Worm (Caenorhabditis elegans) whole organism, early embryonic: Measurements from ENCODE around the gene lpr-3.

ENCODE experiments used
- B0310.2 ChIP-seq: sonication (generic microtip); optimal IDR thresholded peaks from 2 replicates; lab custom pipeline; 2016; ENCODE audit warnings: mild to moderate bottlenecking, missing genetic modification characterization, missing compliant biosample characterization
- F13C5.2 ChIP-seq: sonication (generic microtip); optimal IDR thresholded peaks from 2 replicates; lab custom pipeline; 2017; ENCODE audit warnings: mild to moderate bottlenecking, missing genetic modification characterization, inconsistent platforms, missing compliant biosample characterization
- aly-1 ChIP-seq: sonication (generic microtip); optimal IDR thresholded peaks from 2 replicates; lab custom pipeline; 2016; ENCODE audit warnings: missing genetic modification characterization, missing compliant biosample characterization
- ama-1 ChIP-seq: fragments of 150-350 bp; optimal IDR thresholded peaks from 2 replicates; lab custom pipeline; 2014
- ceh-13 ChIP-seq: fragments of 200-800 bp; sonication (Bioruptor generic); optimal IDR thresholded peaks from 2 replicates; lab custom pipeline; 2018; ENCODE audit warnings: mild to moderate bottlenecking, missing genetic modification characterization, missing compliant biosample characterization
- ceh-36 ChIP-seq: sonication (generic microtip); optimal IDR thresholded peaks from 2 replicates; lab custom pipeline; 2016; ENCODE audit warnings: missing genetic modification characterization, inconsistent platforms, missing compliant biosample characterization
- ets-7 ChIP-seq: sonication (generic microtip); optimal IDR thresholded peaks from 2 replicates; lab custom pipeline; 2016; ENCODE audit warnings: missing genotype, missing genetic modification characterization, missing compliant biosample characterization
- flt-1 ChIP-seq: fragments of 200-800 bp; sonication (Bioruptor generic); IDR thresholded peaks from 2 replicates; pipeline ENCODE4 v1.3.6; 2022; ENCODE audit warnings: missing genetic modification characterization, missing compliant biosample characterization
- hmbx-1 ChIP-seq: sonication (generic microtip); optimal IDR thresholded peaks from 2 replicates; lab custom pipeline; 2016; ENCODE audit warnings: mild to moderate bottlenecking, missing genetic modification characterization, missing compliant biosample characterization
- hmg-4 ChIP-seq: fragments of 200-800 bp; sonication (Bioruptor generic); optimal IDR thresholded peaks from 2 replicates; lab custom pipeline; 2018; ENCODE audit warnings: mild to moderate bottlenecking, missing genetic modification characterization, missing compliant biosample characterization
- hnd-1 ChIP-seq: sonication (generic microtip); optimal IDR thresholded peaks from 2 replicates; lab custom pipeline; 2016; ENCODE audit warnings: missing genetic modification characterization, missing compliant biosample characterization
- pes-1 ChIP-seq: fragments of 200-800 bp; sonication (Bioruptor generic); IDR thresholded peaks from 2 replicates; pipeline ENCODE4 v1.3.6; 2022; ENCODE audit warnings: missing genetic modification reagents, missing genetic modification characterization, missing compliant biosample characterization
- scrt-1 ChIP-seq: fragments of 200-800 bp; sonication (Bioruptor generic); IDR thresholded peaks from 2 replicates; pipeline ENCODE4 v1.3.6; 2022; ENCODE audit warnings: missing genetic modification characterization, missing compliant biosample characterization
- sea-1 ChIP-seq: fragments of 200-800 bp; sonication (Bioruptor generic); conservative IDR thresholded peaks from 2 replicates; pipeline ENCODE4 v1.3.6; 2022; ENCODE audit warnings: missing genetic modification characterization, missing compliant biosample characterization
- tbx-11 ChIP-seq: fragments of 200-800 bp; sonication (Bioruptor generic); IDR thresholded peaks from 2 replicates; pipeline ENCODE4 v1.3.6; 2022; ENCODE audit warnings: missing genetic modification characterization, missing compliant biosample characterization
- tbx-37 ChIP-seq: fragments of 200-800 bp; sonication (Bioruptor generic); conservative IDR thresholded peaks from 2 replicates; pipeline ENCODE4 v1.3.6; 2022; ENCODE audit warnings: missing genetic modification reagents, missing genetic modification characterization, missing compliant biosample characterization
- tra-4 ChIP-seq: sonication (generic microtip); optimal IDR thresholded peaks from 2 replicates; lab custom pipeline; 2017; ENCODE audit warnings: missing genetic modification characterization, missing compliant biosample characterization

The lpr-3 gene

ce11 chrX:11073358-11073757, 16.2 kb downstream of the lpr-3 start, which contains the start of gene W04G3.5:
Gene W04G3.5, plus strand, starts transcription at chrX:11073658.
- TF ChIP-seq hmbx-1 = no peak
- TF ChIP-seq F13C5.2 (tag; lab: Kevin White, UChicago) = no peak
- TF ChIP-seq hmg-4 = no peak
- no peak for TF ChIP-seq sea-1 (GFP tag; lab: Robert Waterston, UW)
- no peak for TF ChIP-seq tbx-11 (GFP tag; lab: Robert Waterston, UW)
- no peak for TF ChIP-seq aly-1 (tag; lab: Kevin White, UChicago)
- no peak for TF ChIP-seq B0310.2 (tag; lab: Kevin White, UChicago)
- TF ChIP-seq hnd-1 = no peak
- TF ChIP-seq ceh-13 (GFP tag; lab: Kevin White, UChicago) = no peak
- TF ChIP-seq tbx-37 (GFP tag; lab: Robert Waterston, UW) = no peak
- TF ChIP-seq flt-1 (GFP tag; lab: Robert Waterston, UW) = no peak
- TF ChIP-seq ets-7 (tag; lab: Kevin White, UChicago) = no peak
- TF ChIP-seq ama-1 (lab: Kevin White, UChicago) = no peak
- TF ChIP-seq scrt-1 (GFP tag; lab: Robert Waterston, UW) = no peak
- no peak for TF ChIP-seq ceh-36 (tag; lab: Kevin White, UChicago)
- TF ChIP-seq tra-4 (tag; lab: Kevin White, UChicago) = no peak
- TF ChIP-seq pes-1 (GFP tag; lab: Robert Waterston, UW) = no peak

- TF ChIP-seq scrt-1 (GFP tag; lab: Robert Waterston, UW) (no peak), hnd-1 (no peak), F13C5.2 (tag; lab: Kevin White, UChicago) (no peak), tra-4 (tag; lab: Kevin White, UChicago) (no peak), tbx-37 (GFP tag; lab: Robert Waterston, UW) (no peak), ama-1 (lab: Kevin White, UChicago) (no peak), ceh-36 (tag; lab: Kevin White, UChicago) (no peak), ceh-13 (GFP tag; lab: Kevin White, UChicago) (no peak), hmbx-1 (no peak), pes-1 (GFP tag; lab: Robert Waterston, UW) (no peak), tbx-11 (GFP tag; lab: Robert Waterston, UW) (no peak), flt-1 (GFP tag; lab: Robert Waterston, UW) (no peak)
These were observed 19.3 kb downstream of the lpr-3 start, which contains the start of gene W04G3.12 for ce11 chrX:11076491-11076890. Gene W04G3.12, minus strand, starts transcription at chrX:11076801.

- TF ChIP-seq tra-4 (tag; lab: Kevin White, UChicago) (no peak), hmbx-1 (no peak), flt-1 (GFP tag; lab: Robert Waterston, UW) (no peak)
These were observed 20.9 kb downstream of the lpr-3 start, which contains the start of gene W04G3.10 for ce11 chrX:11078150-11078549. Gene W04G3.10, minus strand, starts transcription at chrX:11078250.

DNA sequence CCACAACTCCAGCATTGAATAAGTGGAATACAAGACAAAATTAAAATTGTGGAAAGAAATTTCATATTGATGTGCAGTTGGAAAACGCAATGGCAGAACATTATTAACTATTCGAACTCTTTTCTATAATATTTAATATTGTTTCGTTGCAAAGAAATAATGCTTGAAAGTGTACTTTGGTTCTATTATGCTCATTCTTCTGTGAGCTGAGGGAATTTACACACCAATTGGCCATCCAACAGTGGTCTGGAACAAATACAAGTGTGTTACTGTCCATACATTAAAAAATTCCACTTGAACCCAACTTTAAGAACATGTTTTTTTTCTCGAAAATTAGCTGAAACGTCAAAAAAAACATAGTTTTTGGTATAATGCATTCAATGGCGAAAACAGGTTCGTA, 22.5 kb downstream of the lpr-3 start, which contains the start of gene W04G3.13:
Gene W04G3.13, minus strand, starts transcription at position 101 of the 400 bp plus-strand sequence.
- no peak for TF ChIP-seq hnd-1
- TF ChIP-seq tra-4 (tag; lab: Kevin White, UChicago) = no peak
- no peak for TF ChIP-seq flt-1 (GFP tag; lab: Robert Waterston, UW)
- TF ChIP-seq scrt-1 (GFP tag; lab: Robert Waterston, UW) = no peak
- TF ChIP-seq tbx-37 (GFP tag; lab: Robert Waterston, UW) = no peak
- TF ChIP-seq ama-1 (lab: Kevin White, UChicago) = no peak
- TF ChIP-seq pes-1 (GFP tag; lab: Robert Waterston, UW) = no peak
- TF ChIP-seq ceh-36 (tag; lab: Kevin White, UChicago) = no peak
- no peak for TF ChIP-seq tbx-11 (GFP tag; lab: Robert Waterston, UW)
- no peak for TF ChIP-seq aly-1 (tag; lab: Kevin White, UChicago)
- no peak for TF ChIP-seq ceh-13 (GFP tag; lab: Kevin White, UChicago)
- TF ChIP-seq ets-7 (tag; lab: Kevin White, UChicago) = no peak
- TF ChIP-seq hmbx-1 = no peak
- no peak for TF ChIP-seq sea-1 (GFP tag; lab: Robert Waterston, UW)
- TF ChIP-seq hmg-4 = no peak
- TF ChIP-seq F13C5.2 (tag; lab: Kevin White, UChicago) = no peak
- no peak for TF ChIP-seq B0310.2 (tag; lab: Kevin White, UChicago)

ce11 chrX:11080170-11080728, 23.0 kb downstream of the lpr-3 start, which contains the start of gene sulp-7:
Gene sulp-7, plus strand, starts transcription at chrX:11080678.
- TF ChIP-seq hnd-1 = no peak
- TF ChIP-seq tra-4 (tag; lab: Kevin White, UChicago) = no peak
- TF ChIP-seq F13C5.2 (tag; lab: Kevin White, UChicago) = no peak
- TF ChIP-seq ceh-13 (GFP tag; lab: Kevin White, UChicago) = no peak
- TF ChIP-seq sea-1 (GFP tag; lab: Robert Waterston, UW) = no peak
- no peak for TF ChIP-seq B0310.2 (tag; lab: Kevin White, UChicago)
- TF ChIP-seq ama-1 (lab: Kevin White, UChicago) = no peak
- no peak for TF ChIP-seq ets-7 (tag; lab: Kevin White, UChicago)
- no peak for TF ChIP-seq pes-1 (GFP tag; lab: Robert Waterston, UW)
- no peak for TF ChIP-seq flt-1 (GFP tag; lab: Robert Waterston, UW)
- no peak for TF ChIP-seq aly-1 (tag; lab: Kevin White, UChicago)
- TF ChIP-seq tbx-11 (GFP tag; lab: Robert Waterston, UW) = no peak
- no peak for TF ChIP-seq scrt-1 (GFP tag; lab: Robert Waterston, UW)
- TF ChIP-seq tbx-37 (GFP tag; lab: Robert Waterston, UW) = no peak
- TF ChIP-seq hmbx-1 = no peak
- no peak for TF ChIP-seq ceh-36 (tag; lab: Kevin White, UChicago)
- TF ChIP-seq hmg-4 = no peak

DNA sequence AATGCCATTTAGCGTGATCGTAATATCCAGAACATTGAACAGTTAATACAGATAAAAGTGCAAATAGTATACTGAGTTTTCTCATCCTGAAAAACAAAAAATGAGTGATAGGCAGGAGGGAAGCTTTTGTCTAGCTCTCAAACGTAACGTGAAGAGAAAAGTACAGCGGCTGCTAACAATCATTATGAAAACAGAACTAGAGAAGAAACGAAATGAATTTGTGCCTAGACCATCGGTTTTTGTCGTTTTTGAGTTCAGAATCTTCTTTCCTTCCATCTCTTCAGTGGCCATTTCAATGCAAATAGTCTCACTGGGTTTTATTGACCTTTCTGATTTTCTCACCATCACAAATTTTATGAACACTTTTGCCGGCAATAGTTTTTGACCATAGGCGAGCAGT, 28.0 kb downstream of the lpr-3 start, which contains the start of gene W04G3.7:
Gene W04G3.7, minus strand, starts transcription at position 101 of the 400 bp plus-strand sequence.
- TF ChIP-seq hmg-4 (no peak), hmbx-1 (no peak), tbx-11 (GFP tag; lab: Robert Waterston, UW) (no peak), pes-1 (GFP tag; lab: Robert Waterston, UW) (no peak), sea-1 (GFP tag; lab: Robert Waterston, UW) (no peak), F13C5.2 (tag; lab: Kevin White, UChicago) (no peak), ama-1 (lab: Kevin White, UChicago) (no peak), B0310.2 (tag; lab: Kevin White, UChicago) (no peak), ets-7 (tag; lab: Kevin White, UChicago) (no peak), flt-1 (GFP tag; lab: Robert Waterston, UW) (no peak), aly-1 (tag; lab: Kevin White, UChicago) (no peak), tra-4 (tag; lab: Kevin White, UChicago) (no peak), ceh-13 (GFP tag; lab: Kevin White, UChicago) (no peak), ceh-36 (tag; lab: Kevin White, UChicago) (no peak), hnd-1 (no peak), tbx-37 (GFP tag; lab: Robert Waterston, UW) (no peak), scrt-1 (GFP tag; lab: Robert Waterston, UW) (no peak)
